Worm (Caenorhabditis elegans) whole organism, L4 larva: ENCODE data around the gene K02E7.11.

Experiments used
- daf-12 ChIP-seq: fragments of 150-350 bp; optimal IDR thresholded peaks from 2 replicates; lab custom pipeline; 2014; ENCODE audit warnings: missing biosample characterization, missing genetic modification reagents, missing genetic modification characterization
- madf-5 ChIP-seq, 2 experiments: fragments of 200-800 bp; sonication (Bioruptor generic); IDR thresholded peaks; 2 replicates each; pipeline ENCODE4 v1.3.6; 2022; ENCODE audit warnings: missing compliant biosample characterization in 2 of 2, missing genetic modification characterization in 2 of 2
- nhr-77 ChIP-seq: fragments of 150-350 bp; optimal IDR thresholded peaks from 2 replicates; lab custom pipeline; 2014; ENCODE audit warnings: missing biosample characterization, missing genetic modification characterization
- zag-1 ChIP-seq: fragments of 150-350 bp; optimal IDR thresholded peaks from 2 replicates; lab custom pipeline; 2014; ENCODE audit warnings: missing biosample characterization, missing genetic modification characterization

- no peak for TF ChIP-seq nhr-77
- TF ChIP-seq zag-1 (tag; lab: Kevin White, UChicago), result no peak
- no peak for TF ChIP-seq daf-12 (tag; lab: Kevin White, UChicago)
- no peak for TF ChIP-seq madf-5 (GFP tag; IDR thresholded peaks at IDR 0.05; lab: Robert Waterston, UW)
These were observed 3.9 kb downstream of the K02E7.11 start for ce11 chrII:1071432-1071831.
